Worm (Caenorhabditis elegans) whole organism, L1 larva: ENCODE data around the gene B0303.4.

Experiments used
- ama-1 ChIP-seq: fragments of 150-350 bp; optimal IDR thresholded peaks from 2 replicates; lab custom pipeline; 2014
- ceh-82 ChIP-seq, 3 experiments: fragments of 150-350 bp in 1 of 3; sonication (generic microtip) in 2 of 3; optimal IDR thresholded peaks; 2 replicates each; lab custom pipeline; 2014 to 2017; ENCODE audit warnings: missing biosample characterization in 3 of 3, missing genetic modification characterization in 3 of 3
- lin-15B ChIP-seq: fragments of 150-350 bp; sonication (generic microtip); optimal IDR thresholded peaks from 3 replicates; lab custom pipeline; 2014; ENCODE audit warnings: missing biosample characterization, missing genetic modification characterization
- mab-9 ChIP-seq: fragments of 200-800 bp; sonication (Bioruptor generic); IDR thresholded peaks from 2 replicates; pipeline ENCODE4 v1.3.6; 2022; ENCODE audit warnings: missing genetic modification reagents, missing genetic modification characterization, missing compliant biosample characterization
- nhr-47 ChIP-seq: sonication (generic microtip); optimal IDR thresholded peaks from 2 replicates; lab custom pipeline; 2016; ENCODE audit warnings: mild to moderate bottlenecking, missing genetic modification characterization, moderate library complexity, missing compliant biosample characterization
- snpc-4 ChIP-seq: fragments of 150-350 bp; optimal IDR thresholded peaks from 2 replicates; lab custom pipeline; 2014; ENCODE audit warnings: missing biosample characterization, missing genetic modification characterization
- sox-4 ChIP-seq: sonication (generic microtip); optimal IDR thresholded peaks from 2 replicates; lab custom pipeline; 2016; ENCODE audit warnings: missing genetic modification characterization, missing compliant biosample characterization
- unc-62 ChIP-seq: fragments of 150-350 bp; optimal IDR thresholded peaks from 2 replicates; lab custom pipeline; 2014; ENCODE audit warnings: missing biosample characterization, missing genetic modification reagents, missing genetic modification characterization

ce11 chrIII:8737391-8737790 lies 47.7 kb downstream of the B0303.4 start:
- TF ChIP-seq snpc-4 (tag; lab: Kevin White, UChicago) (no peak), unc-62 (GFP tag; lab: Kevin White, UChicago) (no peak), nhr-47 (tag; lab: Kevin White, UChicago) (no peak), mab-9 (GFP tag; lab: Robert Waterston, UW) (no peak), ceh-82 (tag; optimal IDR thresholded peaks at IDR 0.05; lab: Kevin White, UChicago) (no peak), lin-15B (no peak), ama-1 (lab: Kevin White, UChicago) (no peak), sox-4 (no peak)
